Worm (Caenorhabditis elegans): Measurements from ENCODE around the gene F10E9.11.

The F10E9.11 gene

DNA sequence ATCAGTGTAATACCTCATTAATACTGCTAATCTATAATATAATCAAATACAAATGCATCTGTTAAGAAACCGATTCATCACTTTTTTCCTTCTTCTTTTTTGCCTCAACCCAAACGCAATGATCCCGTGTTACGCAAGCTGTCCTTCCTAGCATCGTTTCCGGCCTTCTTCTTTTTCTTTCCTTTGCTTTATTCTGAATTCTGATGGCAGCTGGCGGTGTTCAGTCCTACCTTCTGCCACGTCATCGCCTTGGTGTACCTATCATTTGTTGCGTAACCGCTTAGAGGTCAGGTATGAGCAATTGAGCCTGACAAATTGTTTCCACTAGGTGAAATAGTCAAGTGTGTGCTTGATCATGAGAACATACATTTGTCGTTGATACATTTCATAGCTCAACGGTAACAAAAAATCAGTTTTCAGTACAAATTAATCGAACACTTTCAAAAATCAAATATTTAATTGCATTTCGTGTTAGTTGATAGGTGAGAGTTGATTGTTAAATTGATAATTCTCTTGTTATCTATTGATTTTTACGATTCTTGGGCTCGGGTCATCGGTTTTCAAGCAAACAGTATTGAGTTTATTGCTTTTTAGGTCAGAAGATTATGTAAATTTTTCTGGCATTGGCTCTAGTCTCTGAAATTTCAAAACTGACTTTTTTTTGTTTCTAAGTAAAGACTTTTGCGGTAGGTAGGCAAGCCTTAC is 20.7 kb downstream of the F10E9.11 start:
- TF ChIP-seq pes-1 (GFP tag; IDR thresholded peaks at IDR 0.05) (peak; percentile 38; the same call in 1 of the 2 replicates), hnd-1 (tag; optimal IDR thresholded peaks at IDR 0.05) (no peak), flt-1 (GFP tag; IDR thresholded peaks at IDR 0.05) (no peak), ceh-36 (tag; optimal IDR thresholded peaks at IDR 0.05) (no peak), ceh-13 (GFP tag; optimal IDR thresholded peaks at IDR 0.05) (no peak), tra-4 (tag; optimal IDR thresholded peaks at IDR 0.05) (no peak), hmbx-1 (tag; optimal IDR thresholded peaks at IDR 0.05) (no peak), ets-7 (tag; optimal IDR thresholded peaks at IDR 0.05) (peak; percentile 95), tbx-11 (GFP tag; IDR thresholded peaks at IDR 0.05) (no peak), aly-1 (tag; optimal IDR thresholded peaks at IDR 0.05) (no peak), sea-1 (GFP tag; conservative IDR thresholded peaks at IDR 0.05) (no peak), tbx-37 (GFP tag; conservative IDR thresholded peaks at IDR 0.05) (no peak), ama-1 (optimal IDR thresholded peaks at IDR 0.05) (no peak), F13C5.2 (tag; optimal IDR thresholded peaks at IDR 0.05) (no peak), scrt-1 (GFP tag; IDR thresholded peaks at IDR 0.05) (no peak), B0310.2 (tag; optimal IDR thresholded peaks at IDR 0.05) (no peak), hmg-4 (GFP tag; optimal IDR thresholded peaks at IDR 0.05) (peak; percentile 30)

DNA sequence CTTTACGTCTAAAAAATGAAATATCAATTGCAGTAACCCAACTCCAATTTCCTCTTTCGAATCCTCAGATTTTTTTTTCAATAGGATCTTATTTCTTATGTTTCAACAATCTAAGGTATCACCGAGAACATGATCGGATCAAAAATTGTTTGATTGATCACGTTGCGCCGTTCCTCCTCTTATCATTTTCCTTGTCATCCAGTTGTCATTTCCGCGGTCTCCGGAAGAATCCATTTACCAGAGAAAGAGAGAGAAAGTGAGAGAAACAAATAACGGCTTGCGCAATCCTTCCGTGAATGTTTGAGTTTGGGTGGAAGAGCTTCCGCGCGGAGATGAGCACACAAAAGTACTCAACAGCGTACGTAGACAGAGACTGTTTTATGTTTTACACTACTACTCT is 25.8 kb downstream of the F10E9.11 start:
- TF ChIP-seq aly-1 (tag; optimal IDR thresholded peaks at IDR 0.05) (no peak), scrt-1 (GFP tag; IDR thresholded peaks at IDR 0.05) (no peak), tbx-11 (GFP tag; IDR thresholded peaks at IDR 0.05) (no peak), ceh-13 (GFP tag; optimal IDR thresholded peaks at IDR 0.05) (no peak), hmbx-1 (tag; optimal IDR thresholded peaks at IDR 0.05) (no peak), ceh-36 (tag; optimal IDR thresholded peaks at IDR 0.05) (no peak), hnd-1 (tag; optimal IDR thresholded peaks at IDR 0.05) (no peak), sea-1 (GFP tag; conservative IDR thresholded peaks at IDR 0.05) (no peak)

DNA sequence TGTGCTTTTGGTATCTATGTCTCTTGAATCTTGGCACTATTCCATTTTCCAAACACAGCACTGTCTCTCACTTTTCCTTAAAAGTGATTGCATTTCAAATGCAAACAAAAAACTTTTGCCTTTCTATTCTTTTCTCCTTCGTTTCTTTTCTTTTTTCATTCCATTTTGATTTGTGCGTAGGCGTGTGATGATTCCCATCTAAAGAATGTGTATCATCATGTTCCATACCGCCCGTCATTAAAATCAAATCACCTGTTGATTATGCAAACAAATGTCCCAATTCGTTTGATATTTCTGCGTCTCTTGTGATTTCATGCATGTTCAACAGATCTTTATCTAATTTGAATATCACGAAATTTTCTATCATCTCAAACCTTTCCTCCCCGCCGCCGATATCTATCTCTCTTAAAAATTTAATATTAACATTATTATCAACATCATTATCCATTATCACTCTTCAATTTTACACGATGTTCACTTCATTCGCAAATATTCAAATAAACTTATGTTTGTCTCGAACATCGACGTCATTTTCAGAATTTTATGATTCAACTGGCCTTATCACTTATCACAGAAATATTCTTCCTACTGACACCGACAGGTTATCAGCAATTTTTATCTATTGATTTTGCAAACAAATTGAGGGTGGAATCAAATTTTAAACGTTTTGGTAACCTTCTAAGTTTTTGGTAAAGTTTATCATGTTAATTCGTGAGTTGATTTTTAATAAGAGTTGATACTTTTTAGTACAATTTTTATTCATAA is 27.6 kb downstream of the F10E9.11 start:
- TF ChIP-seq hnd-1 (tag; optimal IDR thresholded peaks at IDR 0.05) (no peak), scrt-1 (GFP tag; IDR thresholded peaks at IDR 0.05) (no peak), B0310.2 (tag; optimal IDR thresholded peaks at IDR 0.05) (no peak), hmbx-1 (tag; optimal IDR thresholded peaks at IDR 0.05) (no peak), ets-7 (tag; optimal IDR thresholded peaks at IDR 0.05) (no peak), ceh-13 (GFP tag; optimal IDR thresholded peaks at IDR 0.05) (no peak), ama-1 (optimal IDR thresholded peaks at IDR 0.05) (no peak), pes-1 (GFP tag; IDR thresholded peaks at IDR 0.05) (no peak), flt-1 (GFP tag; IDR thresholded peaks at IDR 0.05) (no peak), aly-1 (tag; optimal IDR thresholded peaks at IDR 0.05) (no peak), sea-1 (GFP tag; conservative IDR thresholded peaks at IDR 0.05) (no peak), hmg-4 (GFP tag; optimal IDR thresholded peaks at IDR 0.05) (no peak), tra-4 (tag; optimal IDR thresholded peaks at IDR 0.05) (no peak), tbx-37 (GFP tag; conservative IDR thresholded peaks at IDR 0.05) (no peak), tbx-11 (GFP tag; IDR thresholded peaks at IDR 0.05) (no peak)

DNA sequence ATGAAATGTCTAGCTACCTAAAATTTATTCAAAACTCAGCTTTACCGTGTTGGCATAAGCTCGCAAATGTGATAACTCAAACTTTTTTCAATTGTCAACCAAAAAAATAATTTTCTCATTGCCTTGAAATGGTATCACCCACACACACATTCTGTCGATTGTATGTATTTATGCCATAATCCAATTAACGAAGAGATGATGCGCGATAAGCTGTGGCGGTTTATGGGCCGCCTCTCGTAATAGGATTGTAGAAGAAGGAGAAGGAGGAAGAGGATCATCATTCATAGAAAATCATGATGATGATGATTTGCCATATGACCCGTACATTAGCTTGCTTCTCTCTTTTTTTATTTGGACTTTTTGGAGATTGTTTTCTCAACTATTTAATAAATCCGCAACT is 29.9 kb downstream of the F10E9.11 start:
- TF ChIP-seq hnd-1 (tag; optimal IDR thresholded peaks at IDR 0.05), result no peak
- TF ChIP-seq tra-4 (tag; optimal IDR thresholded peaks at IDR 0.05), result no peak
- TF ChIP-seq tbx-37 (GFP tag; conservative IDR thresholded peaks at IDR 0.05), result no peak
- no peak for TF ChIP-seq B0310.2 (tag; optimal IDR thresholded peaks at IDR 0.05)

DNA sequence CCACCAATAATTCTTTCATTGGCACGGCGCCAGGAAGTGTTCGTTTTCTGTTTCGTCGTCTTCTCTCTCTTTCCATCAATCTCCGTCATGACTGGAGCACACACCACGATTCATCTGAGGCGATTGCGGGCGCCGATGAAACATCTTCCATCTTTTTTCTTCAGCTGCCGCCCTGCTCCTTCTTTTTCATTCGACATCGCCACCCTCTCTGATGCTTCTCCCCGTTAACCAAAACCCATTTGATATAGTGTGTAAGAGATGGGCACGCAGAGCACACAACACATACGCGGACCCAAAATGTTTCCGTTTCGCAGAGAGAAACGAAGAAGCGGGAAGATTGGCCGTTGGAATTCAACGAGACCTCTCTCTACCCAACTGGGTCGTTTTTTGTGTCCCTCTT is 31.5 kb downstream of the F10E9.11 start:
- no peak for TF ChIP-seq hnd-1 (tag; optimal IDR thresholded peaks at IDR 0.05)
- peak; percentile 38 for TF ChIP-seq hmg-4 (GFP tag; optimal IDR thresholded peaks at IDR 0.05)

DNA sequence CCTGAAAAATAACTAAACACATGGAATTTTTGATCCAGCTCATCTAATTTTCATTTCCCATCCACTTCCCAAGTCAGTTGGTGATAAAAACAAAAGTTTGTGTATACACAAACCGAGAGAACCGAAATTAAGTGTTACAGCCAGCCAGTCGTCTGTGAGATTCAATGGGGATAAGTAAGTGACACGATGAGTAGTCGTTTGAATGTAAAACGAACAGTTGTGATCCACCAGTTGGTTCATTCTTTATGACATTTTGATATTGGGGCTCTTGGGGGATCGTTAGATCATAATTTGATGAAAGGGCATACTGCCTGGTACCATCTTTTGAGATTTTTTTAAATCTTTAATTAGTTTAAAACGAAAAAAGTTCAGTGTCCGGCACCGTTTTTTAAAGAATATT is 32.2 kb downstream of the F10E9.11 start:
- TF ChIP-seq F13C5.2 (tag; optimal IDR thresholded peaks at IDR 0.05), result no peak
- no peak for TF ChIP-seq ceh-36 (tag; optimal IDR thresholded peaks at IDR 0.05)
- TF ChIP-seq ets-7 (tag; optimal IDR thresholded peaks at IDR 0.05), result no peak
- TF ChIP-seq hmbx-1 (tag; optimal IDR thresholded peaks at IDR 0.05), result no peak
- TF ChIP-seq hnd-1 (tag; optimal IDR thresholded peaks at IDR 0.05), result no peak
- no peak for TF ChIP-seq flt-1 (GFP tag; IDR thresholded peaks at IDR 0.05)
- TF ChIP-seq scrt-1 (GFP tag; IDR thresholded peaks at IDR 0.05), result no peak
- no peak for TF ChIP-seq tbx-37 (GFP tag; conservative IDR thresholded peaks at IDR 0.05)
- no peak for TF ChIP-seq hmg-4 (GFP tag; optimal IDR thresholded peaks at IDR 0.05)
- no peak for TF ChIP-seq sea-1 (GFP tag; conservative IDR thresholded peaks at IDR 0.05)
- TF ChIP-seq B0310.2 (tag; optimal IDR thresholded peaks at IDR 0.05), result no peak
- no peak for TF ChIP-seq ama-1 (optimal IDR thresholded peaks at IDR 0.05)
- TF ChIP-seq aly-1 (tag; optimal IDR thresholded peaks at IDR 0.05), result no peak

DNA sequence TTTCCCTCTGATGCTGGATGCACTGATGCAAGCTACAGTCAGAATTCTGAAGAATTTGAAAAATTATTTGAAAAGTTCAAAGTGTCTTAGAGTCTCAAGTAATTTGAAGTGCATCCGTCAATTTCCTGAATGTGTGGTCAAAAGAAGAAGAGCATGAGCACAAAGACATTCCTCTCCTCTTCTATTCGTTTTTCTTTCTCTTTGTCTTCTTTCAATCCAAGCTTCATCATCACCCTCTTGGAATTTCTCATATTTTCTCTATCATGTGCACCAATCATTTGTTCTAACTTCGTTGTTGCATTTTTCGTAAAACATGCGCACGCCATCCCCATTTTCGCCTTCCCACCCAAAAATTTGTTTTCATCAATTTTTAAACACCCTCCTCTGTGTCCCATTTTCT is 33.1 kb downstream of the F10E9.11 start:
- no peak for TF ChIP-seq B0310.2 (tag; optimal IDR thresholded peaks at IDR 0.05)
- no peak for TF ChIP-seq flt-1 (GFP tag; IDR thresholded peaks at IDR 0.05)
- TF ChIP-seq tra-4 (tag; optimal IDR thresholded peaks at IDR 0.05), result no peak
- TF ChIP-seq hnd-1 (tag; optimal IDR thresholded peaks at IDR 0.05), result no peak
- no peak for TF ChIP-seq sea-1 (GFP tag; conservative IDR thresholded peaks at IDR 0.05)
- no peak for TF ChIP-seq ama-1 (optimal IDR thresholded peaks at IDR 0.05)
- TF ChIP-seq ets-7 (tag; optimal IDR thresholded peaks at IDR 0.05), result no peak
- TF ChIP-seq tbx-37 (GFP tag; conservative IDR thresholded peaks at IDR 0.05), result no peak
- TF ChIP-seq scrt-1 (GFP tag; IDR thresholded peaks at IDR 0.05), result no peak
- no peak for TF ChIP-seq F13C5.2 (tag; optimal IDR thresholded peaks at IDR 0.05)
- TF ChIP-seq ceh-36 (tag; optimal IDR thresholded peaks at IDR 0.05), result no peak
- TF ChIP-seq hmbx-1 (tag; optimal IDR thresholded peaks at IDR 0.05), result no peak
- TF ChIP-seq pes-1 (GFP tag; IDR thresholded peaks at IDR 0.05), result no peak
- TF ChIP-seq ceh-13 (GFP tag; optimal IDR thresholded peaks at IDR 0.05), result no peak

Data from whole organism, early embryonic.